Fruit fly (Drosophila melanogaster) whole organism, embryonic: ENCODE measurements around the gene Tgt.

Source experiments
- Ada2b ChIP-seq: fragments of 200-800 bp; sonication (Bioruptor generic); IDR thresholded peaks from 2 replicates; pipeline ENCODE4 v1.3.6; 2022; ENCODE audit warnings: missing biosample characterization, missing genetic modification characterization
- Aef1 ChIP-seq: fragments of 200-800 bp; sonication (Bioruptor generic); IDR thresholded peaks from 3 replicates; pipeline ENCODE4 v1.3.6; 2022; ENCODE audit warnings: missing biosample characterization, missing genetic modification characterization
- CG17328 ChIP-seq: fragments of 200-800 bp; sonication (Bioruptor generic); IDR thresholded peaks from 2 replicates; pipeline ENCODE4 v1.3.6; 2022; ENCODE audit warnings: missing biosample characterization, missing genetic modification characterization
- CG2116 ChIP-seq: fragments of 200-800 bp; sonication (Bioruptor generic); optimal IDR thresholded peaks from 3 replicates; lab custom pipeline; 2018; ENCODE audit warnings: missing biosample characterization, mild to moderate bottlenecking, missing genetic modification characterization
- CG31388 ChIP-seq: fragments of 200-800 bp; sonication (Bioruptor generic); optimal IDR thresholded peaks from 2 replicates; lab custom pipeline; 2016; ENCODE audit warnings: missing biosample characterization, missing genetic modification characterization
- CG32772 ChIP-seq: fragments of 200-800 bp; sonication (Bioruptor generic); IDR thresholded peaks from 2 replicates; pipeline ENCODE4 v1.3.6; 2022; ENCODE audit warnings: missing biosample characterization, missing genetic modification characterization
- CG3281 ChIP-seq: fragments of 200-800 bp; sonication (Bioruptor generic); optimal IDR thresholded peaks from 3 replicates; lab custom pipeline; 2017; ENCODE audit warnings: missing biosample characterization, mild to moderate bottlenecking, missing genetic modification characterization
- CG3995 ChIP-seq: fragments of 200-800 bp; sonication (Bioruptor generic); optimal IDR thresholded peaks from 3 replicates; lab custom pipeline; 2016; ENCODE audit warnings: missing biosample characterization, missing genetic modification characterization
- CG4404 ChIP-seq: fragments of 200-800 bp; sonication (Bioruptor generic); IDR thresholded peaks from 2 replicates; pipeline ENCODE4 v1.3.6; 2022; ENCODE audit warnings: missing biosample characterization, missing genetic modification characterization
- CG5245 ChIP-seq: fragments of 200-800 bp; sonication (Bioruptor generic); optimal IDR thresholded peaks from 3 replicates; lab custom pipeline; 2016; ENCODE audit warnings: missing biosample characterization, missing genetic modification characterization
- CG6254 ChIP-seq: fragments of 200-800 bp; sonication (Bioruptor generic); optimal IDR thresholded peaks from 3 replicates; lab custom pipeline; 2017; ENCODE audit warnings: mild to moderate bottlenecking, missing biosample characterization, missing genetic modification reagents, missing genetic modification characterization
- CG6272 ChIP-seq: fragments of 200-800 bp; sonication (Bioruptor generic); IDR thresholded peaks from 2 replicates; pipeline ENCODE4 v1.3.6; 2022; ENCODE audit warnings: missing biosample characterization, missing genetic modification characterization
- CG8089 ChIP-seq: fragments of 200-800 bp; sonication (Bioruptor generic); optimal IDR thresholded peaks from 3 replicates; lab custom pipeline; 2016; ENCODE audit warnings: missing biosample characterization, missing genetic modification characterization
- CG9609 ChIP-seq: fragments of 200-800 bp; sonication (Bioruptor generic); optimal IDR thresholded peaks from 3 replicates; lab custom pipeline; 2016; ENCODE audit warnings: missing biosample characterization, missing genetic modification characterization
- CG9932 ChIP-seq: fragments of 200-800 bp; sonication (Bioruptor generic); IDR thresholded peaks from 2 replicates; pipeline ENCODE4 v1.3.6; 2022; ENCODE audit warnings: missing biosample characterization, missing genetic modification characterization
- Dek ChIP-seq: fragments of 200-800 bp; sonication (Bioruptor generic); optimal IDR thresholded peaks from 3 replicates; lab custom pipeline; 2019; ENCODE audit warnings: missing biosample characterization, mild to moderate bottlenecking, missing genetic modification characterization, moderate library complexity
- Drgx ChIP-seq: fragments of 200-800 bp; sonication (Bioruptor generic); IDR thresholded peaks from 2 replicates; pipeline ENCODE4 v1.3.6; 2022; ENCODE audit warnings: missing biosample characterization, missing genetic modification characterization
- Ets65A ChIP-seq: fragments of 200-800 bp; sonication (Bioruptor generic); peaks from one replicate; lab custom pipeline; 2016; ENCODE audit warnings: missing biosample characterization, missing genetic modification characterization
- Fer2 ChIP-seq: fragments of 200-800 bp; sonication (Bioruptor generic); optimal IDR thresholded peaks from 2 replicates; lab custom pipeline; 2018; ENCODE audit warnings: missing biosample characterization, mild to moderate bottlenecking, missing genetic modification characterization, moderate library complexity
- Nf-YB ChIP-seq: fragments of 200-800 bp; sonication (Bioruptor generic); optimal IDR thresholded peaks from 3 replicates; lab custom pipeline; 2019; ENCODE audit warnings: missing biosample characterization, mild to moderate bottlenecking, missing genetic modification characterization, moderate library complexity
- Oli ChIP-seq: fragments of 200-800 bp; sonication (Bioruptor generic); optimal IDR thresholded peaks from 2 replicates; lab custom pipeline; 2018; ENCODE audit warnings: missing biosample characterization, mild to moderate bottlenecking, missing genetic modification characterization, moderate library complexity
- PHDP ChIP-seq: fragments of 200-800 bp; sonication (Bioruptor generic); optimal IDR thresholded peaks from 3 replicates; lab custom pipeline; 2018; ENCODE audit warnings: missing biosample characterization, mild to moderate bottlenecking, missing genetic modification characterization, moderate library complexity
- Trl ChIP-seq, 3 experiments: fragments of >200 bp in 2 of 3; fragments of 200-800 bp in 1 of 3; sonication (Bioruptor generic) in 1 of 3; optimal IDR thresholded peaks; 2 replicates in 1 of 3; 3 replicates in 2 of 3; lab custom pipeline; 2016 to 2017; ENCODE audit warnings: missing biosample characterization in 1 of 3, missing genetic modification characterization in 1 of 3
- Vsx1 ChIP-seq: fragments of 200-800 bp; sonication (Bioruptor generic); optimal IDR thresholded peaks from 2 replicates; lab custom pipeline; 2017; ENCODE audit warnings: missing biosample characterization, mild to moderate bottlenecking, missing genetic modification characterization, missing genetic modification reagents
- YL-1 ChIP-seq: fragments of 200-800 bp; sonication (Bioruptor generic); optimal IDR thresholded peaks from 3 replicates; lab custom pipeline; 2017; ENCODE audit warnings: missing biosample characterization, mild to moderate bottlenecking, missing genetic modification characterization
- az2 ChIP-seq: fragments of 200-800 bp; sonication (Bioruptor generic); optimal IDR thresholded peaks from 3 replicates; lab custom pipeline; 2016; ENCODE audit warnings: missing biosample characterization, missing genetic modification characterization
- bbx ChIP-seq: fragments of 200-800 bp; sonication (Bioruptor generic); IDR thresholded peaks from 2 replicates; pipeline ENCODE4 v1.3.6; 2022; ENCODE audit warnings: missing biosample characterization, missing genetic modification characterization; ENCODE audit not compliant: partially characterized antibody
- caup ChIP-seq: fragments of 200-800 bp; sonication (Bioruptor generic); optimal IDR thresholded peaks from 3 replicates; lab custom pipeline; 2017; ENCODE audit warnings: missing biosample characterization, mild to moderate bottlenecking, missing genetic modification characterization, moderate library complexity; ENCODE audit not compliant: severe bottlenecking
- cg ChIP-seq: fragments of 200-800 bp; sonication (Bioruptor generic); optimal IDR thresholded peaks from 3 replicates; lab custom pipeline; 2019; ENCODE audit warnings: missing biosample characterization, mild to moderate bottlenecking, missing genetic modification characterization, moderate library complexity
- chn ChIP-seq: fragments of 200-800 bp; sonication (Bioruptor generic); optimal IDR thresholded peaks from 2 replicates; lab custom pipeline; 2016; ENCODE audit warnings: missing biosample characterization, missing genetic modification characterization
- cwo ChIP-seq: fragments of 200-800 bp; sonication (Bioruptor generic); optimal IDR thresholded peaks from 3 replicates; lab custom pipeline; 2017; ENCODE audit warnings: missing biosample characterization, missing genetic modification characterization, mild to moderate bottlenecking, moderate library complexity, missing genetic modification reagents
- dysf ChIP-seq: fragments of 200-800 bp; sonication (Bioruptor generic); IDR thresholded peaks from 3 replicates; pipeline ENCODE4 v1.3.6; 2022; ENCODE audit warnings: missing biosample characterization, missing genetic modification characterization
- en ChIP-seq: fragments of 200-800 bp; sonication (Bioruptor generic); optimal IDR thresholded peaks from 2 replicates; lab custom pipeline; 2016; ENCODE audit warnings: missing biosample characterization, missing genetic modification characterization
- esg ChIP-seq: fragments of 200-800 bp; sonication (Bioruptor generic); conservative IDR thresholded peaks from 2 replicates; pipeline ENCODE4 v1.3.6; 2022; ENCODE audit warnings: missing biosample characterization, missing genetic modification characterization
- eve ChIP-seq, 2 experiments: fragments of >200 bp; optimal IDR thresholded peaks; 2 replicates each; lab custom pipeline; 2017; ENCODE audit warnings: missing biosample characterization in 2 of 2, missing genetic modification characterization in 2 of 2
- eyg ChIP-seq: fragments of 200-800 bp; sonication (Bioruptor generic); optimal IDR thresholded peaks from 3 replicates; lab custom pipeline; 2016; ENCODE audit warnings: missing biosample characterization, missing genetic modification characterization
- fu2 ChIP-seq: fragments of 200-800 bp; sonication (Bioruptor generic); optimal IDR thresholded peaks from 2 replicates; lab custom pipeline; 2016; ENCODE audit warnings: missing biosample characterization, missing genetic modification characterization
- gfzf ChIP-seq: fragments of 200-800 bp; sonication (Bioruptor generic); optimal IDR thresholded peaks from 2 replicates; lab custom pipeline; 2016; ENCODE audit warnings: missing biosample characterization, mild to moderate bottlenecking, missing genetic modification characterization, moderate library complexity
- ham ChIP-seq: fragments of 200-800 bp; sonication (Bioruptor generic); IDR thresholded peaks from 2 replicates; pipeline ENCODE4 v1.3.6; 2022; ENCODE audit warnings: missing biosample characterization, missing genetic modification characterization
- jumu ChIP-seq: fragments of 200-800 bp; sonication (Bioruptor generic); optimal IDR thresholded peaks from 3 replicates; lab custom pipeline; 2016; ENCODE audit warnings: missing biosample characterization, missing genetic modification characterization
- pan ChIP-seq, 4 experiments: fragments of >200 bp in 3 of 4; fragments of 200-800 bp in 1 of 4; sonication (Bioruptor generic) in 1 of 4; optimal IDR thresholded peaks in 3 of 4; IDR thresholded peaks in 1 of 4; 2 replicates each; pipeline versions ENCODE4 v1.3.6 to Lab custom; 2017 to 2022; ENCODE audit warnings: missing biosample characterization in 2 of 4, missing genetic modification characterization in 2 of 4, mixed read lengths in 1 of 4
- sens ChIP-seq: fragments of 200-800 bp; sonication (Bioruptor generic); peaks from one replicate; lab custom pipeline; 2016; ENCODE audit warnings: missing biosample characterization, missing genetic modification characterization
- sisA ChIP-seq: fragments of 200-800 bp; sonication (Bioruptor generic); IDR thresholded peaks from 2 replicates; pipeline ENCODE4 v1.3.6; 2022; ENCODE audit warnings: missing biosample characterization, missing genetic modification characterization
- stwl ChIP-seq: fragments of 200-800 bp; sonication (Bioruptor generic); optimal IDR thresholded peaks from 3 replicates; lab custom pipeline; 2018; ENCODE audit warnings: missing biosample characterization, mild to moderate bottlenecking, missing genetic modification characterization, moderate library complexity
- tna ChIP-seq: fragments of 200-800 bp; sonication (Bioruptor generic); IDR thresholded peaks from 2 replicates; pipeline ENCODE4 v1.3.6; 2022; ENCODE audit warnings: missing biosample characterization, missing genetic modification characterization; ENCODE audit not compliant: partially characterized antibody
- unc-4 ChIP-seq: fragments of 200-800 bp; sonication (Bioruptor generic); IDR thresholded peaks from 2 replicates; pipeline ENCODE4 v1.3.6; 2022; ENCODE audit warnings: missing biosample characterization, missing genetic modification characterization; ENCODE audit not compliant: partially characterized antibody
- wor ChIP-seq: fragments of 200-800 bp; sonication (Bioruptor generic); IDR thresholded peaks from 2 replicates; pipeline ENCODE4 v1.3.6; 2022; ENCODE audit warnings: missing biosample characterization, missing genetic modification characterization
- zfh2 ChIP-seq: fragments of 200-800 bp; sonication (Bioruptor generic); optimal IDR thresholded peaks from 2 replicates; lab custom pipeline; 2016; ENCODE audit warnings: missing biosample characterization, missing genetic modification characterization

The Tgt gene

dm6 chr2L:1157679-1158518, 26.0 kb upstream of the Tgt start, which contains the start of gene capt (continued):
- TF ChIP-seq CG9609 (GFP tag; lab: Kevin White, UChicago) (peak; percentile 19), CG6254 (no peak), YL-1 (GFP tag; lab: Kevin White, UChicago) (no peak), CG4404 (GFP tag; lab: Robert Waterston, UW) (no peak), unc-4 (GFP tag; lab: Robert Waterston, UW) (no peak), CG3281 (no peak), CG2116 (GFP tag; lab: Kevin White, UChicago) (peak; percentile 6), Ets65A (no peak), cwo (GFP tag; lab: Kevin White, UChicago) (no peak), pan (optimal IDR thresholded peaks at IDR 0.05; lab: Kevin White, UChicago) (no peak), pan (GFP tag; optimal IDR thresholded peaks at IDR 0.05 in 1 of 2, IDR thresholded peaks at IDR 0.05 in 1 of 2) (peak in 1 of 2 experiments; percentile 42), tna (GFP tag; lab: Robert Waterston, UW) (no peak), sens (GFP tag; lab: Kevin White, UChicago) (peak; percentile 73), CG17328 (GFP tag; lab: Robert Waterston, UW) (no peak), fu2 (GFP tag; lab: Kevin White, UChicago) (peak; percentile 10), stwl (tag; lab: Kevin White, UChicago) (no peak), CG3995 (GFP tag; lab: Kevin White, UChicago) (peak; percentile 8), PHDP (peak; percentile 35), caup (GFP tag; lab: Kevin White, UChicago) (no peak), zfh2 (GFP tag; lab: Kevin White, UChicago) (peak; percentile 42), az2 (GFP tag; lab: Kevin White, UChicago) (no peak), Ada2b (GFP tag; lab: Robert Waterston, UW) (peak; percentile 34; the same call in 1 of the 2 replicates), Dek (peak; percentile 26), CG5245 (GFP tag; lab: Kevin White, UChicago) (no peak), CG32772 (GFP tag; lab: Robert Waterston, UW) (peak; percentile 26; the same call in 1 of the 2 replicates), wor (GFP tag; lab: Robert Waterston, UW) (no peak), gfzf (GFP tag; lab: Kevin White, UChicago) (peak; percentile 75), CG6272 (no peak), CG8089 (GFP tag; lab: Kevin White, UChicago) (no peak), ham (GFP tag; lab: Robert Waterston, UW) (no peak), Fer2 (tag; lab: Kevin White, UChicago) (no peak), dysf (GFP tag; lab: Robert Waterston, UW) (peak; percentile 61; the same call in 1 of the 3 replicates), Aef1 (GFP tag; lab: Robert Waterston, UW) (peak; percentile 42; the same call in 1 of the 3 replicates), bbx (GFP tag; lab: Robert Waterston, UW) (peak; percentile 25; the same call in 1 of the 2 replicates), Oli (peak; percentile 34), Trl (optimal IDR thresholded peaks at IDR 0.05; lab: Kevin White, UChicago) (peak in 1 of 2 experiments; percentile 30), Trl (GFP tag; optimal IDR thresholded peaks at IDR 0.05; lab: Kevin White, UChicago) (no peak), sisA (GFP tag; lab: Robert Waterston, UW) (peak; percentile 21; the same call in 1 of the 2 replicates), eyg (no peak), esg (GFP tag; lab: Robert Waterston, UW) (peak; percentile 31), chn (peak; percentile 14), jumu (GFP tag; lab: Kevin White, UChicago) (peak; percentile 29), CG31388 (GFP tag; lab: Kevin White, UChicago) (no peak), en (GFP tag; lab: Kevin White, UChicago) (no peak), Nf-YB (GFP tag; lab: Kevin White, UChicago) (no peak), eve (GFP tag; optimal IDR thresholded peaks at IDR 0.05; lab: Kevin White, UChicago) (no peak), Drgx (GFP tag; lab: Robert Waterston, UW) (no peak; the same call in 1 of the 2 replicates), CG9932 (GFP tag; lab: Robert Waterston, UW) (peak; percentile 81), Vsx1 (GFP tag; lab: Kevin White, UChicago) (no peak), cg (GFP tag; lab: Kevin White, UChicago) (peak; percentile 91)
